Worm (Caenorhabditis elegans): ENCODE results near the gene K08A2.2.
A peak's percentile ranks its signal among the peaks of the same experiment; 100 is the strongest.

Gene K08A2.2

ce11 chrII:2955656-2956115, 35.7 kb upstream of the K08A2.2 start, which contains the start of gene irld-48:
Gene irld-48, plus strand, starts transcription at chrII:2956065.
- no peak for TF ChIP-seq unc-39 (tag; optimal IDR thresholded peaks at IDR 0.05)
- no peak for TF ChIP-seq ceh-43 (GFP tag; optimal IDR thresholded peaks at IDR 0.05)
- TF ChIP-seq blmp-1 (tag; optimal IDR thresholded peaks at IDR 0.05), result no peak
- no peak for TF ChIP-seq nhr-76 (tag; optimal IDR thresholded peaks at IDR 0.05)
- no peak for TF ChIP-seq hlh-1 (tag; optimal IDR thresholded peaks at IDR 0.05)
- TF ChIP-seq M03D4.4 (tag; optimal IDR thresholded peaks at IDR 0.05), result no peak
- TF ChIP-seq bed-3 (GFP tag; optimal IDR thresholded peaks at IDR 0.05), result no peak
- no peak for TF ChIP-seq snpc-4 (tag; optimal IDR thresholded peaks at IDR 0.05)
- TF ChIP-seq zip-8 (tag; optimal IDR thresholded peaks at IDR 0.05), result no peak
- TF ChIP-seq ceh-83 (GFP tag; optimal IDR thresholded peaks at IDR 0.05), result no peak
- no peak for TF ChIP-seq nhr-28 (tag; optimal IDR thresholded peaks at IDR 0.05)
- TF ChIP-seq mep-1 (tag; optimal IDR thresholded peaks at IDR 0.05), result no peak
- no peak for TF ChIP-seq ceh-39 (tag; optimal IDR thresholded peaks at IDR 0.05)
- TF ChIP-seq lsy-2 (tag; optimal IDR thresholded peaks at IDR 0.05), result no peak
- TF ChIP-seq mab-5 (tag; optimal IDR thresholded peaks at IDR 0.05), result no peak

- TF ChIP-seq nhr-76 (tag; optimal IDR thresholded peaks at IDR 0.05) (no peak), zip-8 (tag; optimal IDR thresholded peaks at IDR 0.05) (no peak), cnd-1 (tag; optimal IDR thresholded peaks at IDR 0.05) (no peak)
Measured at ce11 chrII:2958308-2958707, 33.1 kb upstream of the K08A2.2 start, which contains the start of gene srw-60. Gene srw-60, plus strand, starts transcription at chrII:2958608.

ce11 chrII:2962531-2963164, 28.8 kb upstream of the K08A2.2 start:
- TF ChIP-seq cnd-1 (tag; optimal IDR thresholded peaks at IDR 0.05) (no peak), snpc-4 (tag; optimal IDR thresholded peaks at IDR 0.05) (no peak), zip-8 (tag; optimal IDR thresholded peaks at IDR 0.05) (peak; percentile 77)

- TF ChIP-seq nhr-12 (tag; optimal IDR thresholded peaks at IDR 0.05), result no peak
- TF ChIP-seq nhr-28 (tag; optimal IDR thresholded peaks at IDR 0.05), result no peak
- no peak for TF ChIP-seq lsy-2 (tag; optimal IDR thresholded peaks at IDR 0.05)
- no peak for TF ChIP-seq drap-1 (GFP tag; optimal IDR thresholded peaks at IDR 0.05)
- no peak for TF ChIP-seq ces-1 (GFP tag; optimal IDR thresholded peaks at IDR 0.05)
- no peak for TF ChIP-seq elt-1 (tag; optimal IDR thresholded peaks at IDR 0.05; ENCODE audit: borderline replicate concordance, insufficient read depth)
- TF ChIP-seq sem-2 (GFP tag; optimal IDR thresholded peaks at IDR 0.05), result no peak
- no peak for TF ChIP-seq lin-13 (tag; optimal IDR thresholded peaks at IDR 0.05)
- TF ChIP-seq ceh-39 (tag; optimal IDR thresholded peaks at IDR 0.05), result no peak
- TF ChIP-seq nhr-2 (tag; optimal IDR thresholded peaks at IDR 0.05), result no peak
- no peak for TF ChIP-seq M03D4.4 (tag; optimal IDR thresholded peaks at IDR 0.05)
Measured at ce11 chrII:2963619-2964018, 27.8 kb upstream of the K08A2.2 start.

- no peak for TF ChIP-seq sem-2 (GFP tag; optimal IDR thresholded peaks at IDR 0.05)
- no peak for TF ChIP-seq unc-62 (GFP tag; optimal IDR thresholded peaks at IDR 0.05)
- TF ChIP-seq lin-13 (tag; optimal IDR thresholded peaks at IDR 0.05), result no peak
- no peak for TF ChIP-seq ceh-39 (tag; optimal IDR thresholded peaks at IDR 0.05)
- no peak for TF ChIP-seq ceh-43 (GFP tag; optimal IDR thresholded peaks at IDR 0.05)
- no peak for TF ChIP-seq sptf-1 (tag; optimal IDR thresholded peaks at IDR 0.05)
- TF ChIP-seq unc-120 (tag; optimal IDR thresholded peaks at IDR 0.05; ENCODE audit: poor library complexity, severe bottlenecking), result no peak
- TF ChIP-seq M03D4.4 (tag; optimal IDR thresholded peaks at IDR 0.05), result no peak
- no peak for TF ChIP-seq ces-1 (GFP tag; optimal IDR thresholded peaks at IDR 0.05)
- TF ChIP-seq ham-2 (GFP tag; optimal IDR thresholded peaks at IDR 0.05), result no peak
- TF ChIP-seq elt-1 (tag; optimal IDR thresholded peaks at IDR 0.05; ENCODE audit: borderline replicate concordance, insufficient read depth), result no peak
Measured at ce11 chrII:2965215-2965998, 26.0 kb upstream of the K08A2.2 start.

- TF ChIP-seq zip-8 (tag; optimal IDR thresholded peaks at IDR 0.05) (no peak), hlh-1 (tag; optimal IDR thresholded peaks at IDR 0.05) (no peak), mls-2 (tag; optimal IDR thresholded peaks at IDR 0.05) (no peak), nhr-76 (tag; optimal IDR thresholded peaks at IDR 0.05) (no peak), sem-2 (GFP tag; optimal IDR thresholded peaks at IDR 0.05) (no peak), sptf-1 (tag; optimal IDR thresholded peaks at IDR 0.05) (no peak), nhr-237 (tag; optimal IDR thresholded peaks at IDR 0.05) (no peak), nhr-2 (tag; optimal IDR thresholded peaks at IDR 0.05) (no peak), blmp-1 (tag; optimal IDR thresholded peaks at IDR 0.05) (no peak), tbx-8 (GFP tag; optimal IDR thresholded peaks at IDR 0.05) (no peak), unc-62 (GFP tag; optimal IDR thresholded peaks at IDR 0.05) (no peak), nhr-28 (tag; optimal IDR thresholded peaks at IDR 0.05) (no peak), ceh-39 (tag; optimal IDR thresholded peaks at IDR 0.05) (no peak), unc-39 (tag; optimal IDR thresholded peaks at IDR 0.05) (no peak), cnd-1 (tag; optimal IDR thresholded peaks at IDR 0.05) (no peak), flh-1 (GFP tag; optimal IDR thresholded peaks at IDR 0.05) (no peak), ceh-43 (GFP tag; optimal IDR thresholded peaks at IDR 0.05) (no peak)
Measured at ce11 chrII:2966350-2966749, 25.1 kb upstream of the K08A2.2 start.

All from whole organism, mixed stage, embryonic.